Worm (Caenorhabditis elegans) whole organism, L3 larva: ENCODE results near the gene R08D7.5.

ENCODE experiments used
- R02D3.7 ChIP-seq: fragments of 150-350 bp; optimal IDR thresholded peaks from 2 replicates; lab custom pipeline; 2014; ENCODE audit warnings: missing biosample characterization, missing genetic modification characterization
- ZK546.5 ChIP-seq: sonication (generic microtip); optimal IDR thresholded peaks from 2 replicates; lab custom pipeline; 2017; ENCODE audit warnings: missing biosample characterization, missing genetic modification characterization
- aly-2 ChIP-seq: fragments of 150-350 bp; optimal IDR thresholded peaks from 2 replicates; lab custom pipeline; 2014; ENCODE audit warnings: missing biosample characterization, missing genetic modification characterization
- ceh-16 ChIP-seq: sonication (generic microtip); optimal IDR thresholded peaks from 2 replicates; lab custom pipeline; 2017; ENCODE audit warnings: missing biosample characterization, missing genetic modification characterization
- ceh-28 ChIP-seq: fragments of 150-350 bp; optimal IDR thresholded peaks from 2 replicates; lab custom pipeline; 2014; ENCODE audit warnings: missing biosample characterization, missing genetic modification reagents, missing genetic modification characterization
- ceh-82 ChIP-seq: fragments of 150-350 bp; optimal IDR thresholded peaks from 2 replicates; lab custom pipeline; 2014; ENCODE audit warnings: missing biosample characterization, missing genetic modification characterization
- ceh-9 ChIP-seq: sonication (generic microtip); optimal IDR thresholded peaks from 2 replicates; lab custom pipeline; 2018; ENCODE audit warnings: missing biosample characterization, missing genetic modification characterization
- daf-12 ChIP-seq: fragments of 150-350 bp; optimal IDR thresholded peaks from 2 replicates; lab custom pipeline; 2014; ENCODE audit warnings: missing biosample characterization, missing genetic modification reagents, missing genetic modification characterization
- egl-27 ChIP-seq: sonication (generic microtip); optimal IDR thresholded peaks from 4 replicates; lab custom pipeline; 2017; ENCODE audit warnings: missing biosample characterization, missing genetic modification reagents, missing genetic modification characterization
- elt-1 ChIP-seq: fragments of 150-350 bp; optimal IDR thresholded peaks from 2 replicates; lab custom pipeline; 2014; ENCODE audit warnings: missing biosample characterization, missing genetic modification characterization
- elt-2 ChIP-seq: sonication (generic microtip); optimal IDR thresholded peaks from 2 replicates; lab custom pipeline; 2016; ENCODE audit warnings: missing genetic modification reagents, mild to moderate bottlenecking, missing genetic modification characterization, missing compliant biosample characterization
- elt-3 ChIP-seq, 3 experiments: fragments of 150-350 bp in 1 of 3; sonication (generic microtip) in 2 of 3; optimal IDR thresholded peaks; 2 replicates in 2 of 3; 4 replicates in 1 of 3; lab custom pipeline; 2014 to 2017; ENCODE audit warnings: missing biosample characterization in 3 of 3, missing genetic modification characterization in 3 of 3
- eor-1 ChIP-seq, 2 experiments: fragments of 150-350 bp; optimal IDR thresholded peaks; 2 replicates each; lab custom pipeline; 2014 to 2018; ENCODE audit warnings: missing biosample characterization in 2 of 2, missing genetic modification characterization in 2 of 2
- fkh-10 ChIP-seq: sonication (generic microtip); optimal IDR thresholded peaks from 2 replicates; lab custom pipeline; 2017; ENCODE audit warnings: missing biosample characterization, missing genetic modification reagents, missing genetic modification characterization
- fkh-2 ChIP-seq: fragments of 150-350 bp; optimal IDR thresholded peaks from 2 replicates; lab custom pipeline; 2014; ENCODE audit warnings: missing biosample characterization, missing genetic modification reagents, missing genetic modification characterization
- fos-1 ChIP-seq: fragments of 150-350 bp; optimal IDR thresholded peaks from 2 replicates; lab custom pipeline; 2014; ENCODE audit warnings: missing biosample characterization, missing genetic modification characterization
- hmg-11 ChIP-seq: sonication (generic microtip); optimal IDR thresholded peaks from 2 replicates; lab custom pipeline; 2016; ENCODE audit warnings: missing genetic modification characterization, missing compliant biosample characterization
- jun-1 ChIP-seq: fragments of 150-350 bp; optimal IDR thresholded peaks from 2 replicates; lab custom pipeline; 2014; ENCODE audit warnings: missing biosample characterization, missing genetic modification reagents, missing genetic modification characterization
- lin-15B ChIP-seq: fragments of 150-350 bp; optimal IDR thresholded peaks from 2 replicates; lab custom pipeline; 2014; ENCODE audit warnings: missing biosample characterization, missing genetic modification characterization
- lin-39 ChIP-seq: fragments of 150-350 bp; optimal IDR thresholded peaks from 2 replicates; lab custom pipeline; 2018; ENCODE audit warnings: missing biosample characterization, missing genetic modification reagents, missing genetic modification characterization
- mdl-1 ChIP-seq: fragments of 150-350 bp; optimal IDR thresholded peaks from 2 replicates; lab custom pipeline; 2014; ENCODE audit warnings: missing biosample characterization, missing genetic modification characterization
- mml-1 ChIP-seq: fragments of 150-350 bp; sonication (generic microtip); optimal IDR thresholded peaks from 3 replicates; lab custom pipeline; 2014; ENCODE audit warnings: missing biosample characterization, missing genetic modification characterization
- nfya-1 ChIP-seq: sonication (generic microtip); optimal IDR thresholded peaks from 2 replicates; lab custom pipeline; 2017; ENCODE audit warnings: missing genetic modification characterization, mild to moderate bottlenecking, missing compliant biosample characterization, antibody characterized with exemption, moderate library complexity; ENCODE audit not compliant: insufficient read depth
- nhr-11 ChIP-seq: fragments of 150-350 bp; optimal IDR thresholded peaks from 2 replicates; lab custom pipeline; 2014; ENCODE audit warnings: missing biosample characterization, missing genetic modification characterization
- nhr-12 ChIP-seq: fragments of 150-350 bp; optimal IDR thresholded peaks from 2 replicates; lab custom pipeline; 2014; ENCODE audit warnings: missing biosample characterization, missing genetic modification characterization
- nhr-23 ChIP-seq: fragments of 150-350 bp; optimal IDR thresholded peaks from 2 replicates; lab custom pipeline; 2014; ENCODE audit warnings: missing biosample characterization, missing genetic modification reagents, missing genetic modification characterization
- nhr-237 ChIP-seq: fragments of 150-350 bp; optimal IDR thresholded peaks from 2 replicates; lab custom pipeline; 2014; ENCODE audit warnings: missing biosample characterization, missing genetic modification characterization
- nhr-25 ChIP-seq: sonication (generic microtip); optimal IDR thresholded peaks from 2 replicates; lab custom pipeline; 2017; ENCODE audit warnings: missing biosample characterization, missing genetic modification characterization
- nhr-43 ChIP-seq: sonication (generic microtip); optimal IDR thresholded peaks from 2 replicates; lab custom pipeline; 2016; ENCODE audit warnings: mild to moderate bottlenecking, missing genetic modification characterization, missing compliant biosample characterization; ENCODE audit not compliant: poor library complexity, severe bottlenecking
- nhr-67 ChIP-seq: fragments of 150-350 bp; optimal IDR thresholded peaks from 2 replicates; lab custom pipeline; 2014; ENCODE audit warnings: missing biosample characterization, missing genetic modification characterization
- nhr-76 ChIP-seq: fragments of 150-350 bp; sonication (generic microtip); optimal IDR thresholded peaks from 5 replicates; lab custom pipeline; 2014; ENCODE audit warnings: missing biosample characterization, missing genetic modification characterization
- nhr-77 ChIP-seq: fragments of 150-350 bp; optimal IDR thresholded peaks from 2 replicates; lab custom pipeline; 2014; ENCODE audit warnings: missing biosample characterization, missing genetic modification characterization
- pha-4 ChIP-seq: fragments of 150-350 bp; optimal IDR thresholded peaks from 2 replicates; lab custom pipeline; 2014; ENCODE audit warnings: missing biosample characterization, missing genetic modification reagents, missing genetic modification characterization
- pqm-1 ChIP-seq: fragments of 150-350 bp; optimal IDR thresholded peaks from 2 replicates; lab custom pipeline; 2017; ENCODE audit warnings: missing biosample characterization, missing genetic modification characterization, inconsistent platforms
- sea-2 ChIP-seq: fragments of 150-350 bp; sonication (generic microtip); optimal IDR thresholded peaks from 4 replicates; lab custom pipeline; 2014; ENCODE audit warnings: missing biosample characterization, missing genetic modification reagents, missing genetic modification characterization
- skn-1 ChIP-seq: fragments of 150-350 bp; optimal IDR thresholded peaks from 2 replicates; lab custom pipeline; 2014; ENCODE audit warnings: missing biosample characterization, missing genetic modification characterization
- snpc-4 ChIP-seq: fragments of 150-350 bp; optimal IDR thresholded peaks from 2 replicates; lab custom pipeline; 2014; ENCODE audit warnings: missing biosample characterization, missing genetic modification characterization
- tbx-2 ChIP-seq: sonication (generic microtip); optimal IDR thresholded peaks from 2 replicates; lab custom pipeline; 2016; ENCODE audit warnings: mild to moderate bottlenecking, missing genetic modification characterization, missing compliant biosample characterization
- unc-39 ChIP-seq: sonication (generic microtip); optimal IDR thresholded peaks from 4 replicates; lab custom pipeline; 2017; ENCODE audit warnings: missing biosample characterization, missing genetic modification characterization
- unc-62 ChIP-seq: fragments of 150-350 bp; sonication (generic microtip); optimal IDR thresholded peaks from 4 replicates; lab custom pipeline; 2014; ENCODE audit warnings: missing biosample characterization, missing genetic modification reagents, missing genetic modification characterization
- zag-1 ChIP-seq: fragments of 150-350 bp; optimal IDR thresholded peaks from 2 replicates; lab custom pipeline; 2014; ENCODE audit warnings: missing biosample characterization, missing genetic modification characterization
- ztf-11 ChIP-seq: fragments of 150-350 bp; optimal IDR thresholded peaks from 2 replicates; lab custom pipeline; 2014; ENCODE audit warnings: missing biosample characterization, missing genetic modification characterization
- ztf-4 ChIP-seq: fragments of 150-350 bp; optimal IDR thresholded peaks from 2 replicates; lab custom pipeline; 2014; ENCODE audit warnings: missing biosample characterization, missing genetic modification characterization

Gene R08D7.5

DNA sequence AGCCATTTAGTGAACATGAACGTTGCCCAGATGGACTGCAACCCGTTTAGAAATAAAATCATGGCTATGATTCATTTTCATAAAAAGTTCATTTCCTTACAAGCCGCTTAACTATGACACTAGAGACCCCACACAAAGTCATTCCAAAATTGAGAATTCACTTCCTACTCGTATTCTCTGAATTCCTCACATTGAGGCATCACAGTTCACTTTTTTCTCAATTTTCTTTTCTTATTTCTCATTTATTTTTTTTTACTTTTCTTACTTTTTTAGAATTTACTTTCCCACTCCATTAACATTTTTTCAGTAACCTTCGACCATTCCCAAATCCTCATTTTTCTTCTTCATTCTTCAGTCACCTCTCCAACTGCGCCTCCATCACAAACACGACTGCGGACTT, 29.6 kb upstream of the R08D7.5 start, which contains the start of gene dhrr-1:
TSS of gene dhrr-1 (plus strand) at position 301 of the 400 bp plus-strand sequence.
- no peak for TF ChIP-seq nhr-43
- TF ChIP-seq, all 47 proteins: peak for 0

DNA sequence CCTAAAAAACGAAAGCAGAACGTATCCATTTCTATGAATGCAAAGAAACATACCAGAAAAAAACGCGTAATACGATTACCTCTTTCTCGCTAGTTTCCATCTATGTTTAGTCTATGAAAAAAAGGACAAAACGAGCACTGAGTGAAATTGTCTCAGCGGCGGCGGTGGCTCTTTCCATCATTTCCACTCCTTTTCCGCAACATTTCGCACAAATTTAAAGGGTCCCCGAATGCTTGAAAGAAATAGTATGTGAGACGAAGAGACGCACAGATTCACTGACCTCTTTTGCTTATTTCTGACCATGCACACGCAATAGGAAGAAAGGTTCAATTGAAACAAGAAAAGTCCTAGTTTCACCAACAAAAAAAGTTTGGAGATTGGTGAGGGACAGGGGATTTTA, 27.6 kb upstream of the R08D7.5 start:
- TF ChIP-seq eor-1 (tag; optimal IDR thresholded peaks at IDR 0.05; lab: Kevin White, UChicago), result no peak
- no peak for TF ChIP-seq nhr-237
- no peak for TF ChIP-seq elt-1 (tag; lab: Kevin White, UChicago)
- TF ChIP-seq nfya-1 (tag; lab: Kevin White, UChicago), result no peak
- no peak for TF ChIP-seq ceh-28 (tag; lab: Kevin White, UChicago)
- TF ChIP-seq ceh-82 (tag; lab: Kevin White, UChicago), result no peak
- no peak for TF ChIP-seq fos-1 (tag; lab: Kevin White, UChicago)
- no peak for TF ChIP-seq nhr-77
- no peak for TF ChIP-seq nhr-67 (tag; lab: Kevin White, UChicago)
- no peak for TF ChIP-seq fkh-10
- TF ChIP-seq nhr-12 (tag; lab: Kevin White, UChicago), result no peak
- no peak for TF ChIP-seq nhr-11 (tag; lab: Kevin White, UChicago)
- no peak for TF ChIP-seq elt-2 (tag; lab: Kevin White, UChicago)
- TF ChIP-seq R02D3.7 (tag; lab: Kevin White, UChicago), result no peak
- no peak for TF ChIP-seq ceh-9
- no peak for TF ChIP-seq unc-39 (tag; lab: Kevin White, UChicago)

DNA sequence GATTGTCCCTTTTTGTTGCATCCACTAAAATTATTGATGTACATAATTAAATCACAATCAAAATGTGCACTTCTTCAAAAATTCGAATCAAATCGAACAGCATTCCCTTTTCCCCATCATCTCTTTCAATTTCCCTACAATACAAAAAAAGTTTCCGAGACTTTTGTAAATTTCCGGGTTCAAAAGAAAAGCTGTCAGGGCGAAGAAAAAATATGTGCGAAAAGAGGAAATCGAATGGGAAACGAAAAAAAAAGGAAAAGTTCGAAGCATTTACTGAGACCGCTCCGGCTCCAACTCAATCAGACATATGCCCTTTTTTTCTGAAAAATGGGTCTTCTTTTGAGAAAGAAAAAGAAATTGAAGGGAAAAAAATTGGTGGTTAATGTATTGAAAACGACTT, 24.8 kb upstream of the R08D7.5 start:
- TF ChIP-seq fkh-10 (peak; percentile 56), skn-1 (tag; lab: Kevin White, UChicago) (no peak)

DNA sequence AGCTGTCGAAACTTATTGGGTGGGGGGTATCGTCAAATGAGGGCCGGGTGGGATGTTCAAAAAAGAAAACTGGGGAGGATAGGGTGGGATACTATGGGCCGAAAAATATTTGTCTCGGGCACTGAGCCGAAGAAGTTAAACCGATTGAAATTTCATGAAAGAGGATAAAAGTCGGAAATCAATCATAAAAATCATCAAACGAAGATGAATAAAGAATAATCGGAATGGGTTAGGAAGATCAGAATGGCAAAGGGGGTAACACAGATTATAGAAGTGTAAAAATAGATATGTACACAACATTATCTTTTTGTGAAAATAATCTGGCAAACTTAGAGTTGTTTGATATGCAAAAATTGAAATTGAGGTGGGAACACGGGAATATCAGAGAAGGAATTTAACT, 18.4 kb upstream of the R08D7.5 start:
- no peak for TF ChIP-seq ztf-4 (tag; lab: Kevin White, UChicago)
- no peak for TF ChIP-seq sea-2 (GFP tag; lab: Kevin White, UChicago)
- no peak for TF ChIP-seq pqm-1 (tag; lab: Kevin White, UChicago)
- no peak for TF ChIP-seq ceh-9
- no peak for TF ChIP-seq fkh-2 (tag; lab: Kevin White, UChicago)
- no peak for TF ChIP-seq nhr-11 (tag; lab: Kevin White, UChicago)
- TF ChIP-seq aly-2 (tag; lab: Kevin White, UChicago), result no peak
- no peak for TF ChIP-seq egl-27 (tag; lab: Kevin White, UChicago)
- TF ChIP-seq hmg-11 (tag; lab: Kevin White, UChicago), result no peak
- TF ChIP-seq ceh-16 (tag; lab: Kevin White, UChicago), result no peak
- TF ChIP-seq nhr-43, result no peak
- no peak for TF ChIP-seq snpc-4 (tag; lab: Kevin White, UChicago)
- no peak for TF ChIP-seq ceh-82 (tag; lab: Kevin White, UChicago)
- no peak for TF ChIP-seq nhr-77
- no peak for TF ChIP-seq mml-1
- TF ChIP-seq fos-1 (tag; lab: Kevin White, UChicago), result no peak
- no peak for TF ChIP-seq fkh-10
- TF ChIP-seq zag-1 (tag; lab: Kevin White, UChicago), result no peak
- no peak for TF ChIP-seq mdl-1

DNA sequence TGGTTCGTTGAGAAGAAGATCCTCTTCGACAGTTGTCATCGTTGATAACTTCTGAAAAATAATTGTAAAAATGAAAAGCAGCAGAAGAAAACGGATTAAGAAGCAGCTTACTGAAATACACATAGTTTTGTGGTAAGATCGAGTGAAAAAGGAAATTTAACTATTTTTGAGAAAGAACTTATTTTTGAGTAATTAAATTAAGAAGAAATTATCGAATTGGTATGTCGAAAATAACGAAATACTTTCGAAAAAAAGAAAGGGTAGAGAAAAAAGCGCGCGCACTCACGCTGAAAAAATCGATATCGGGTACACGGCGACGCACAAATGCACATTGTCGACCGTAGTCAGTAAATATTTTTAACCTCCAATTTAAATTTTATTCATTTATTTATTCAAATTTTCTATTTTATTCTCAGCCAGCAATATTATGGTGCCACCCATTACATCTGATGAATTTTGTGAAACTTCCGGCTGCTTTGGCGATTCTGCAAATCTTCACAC, 17.7 kb upstream of the R08D7.5 start, which contains the start of the genes ZK643.5 and ZK643.2:
TSS of gene ZK643.5 (minus strand) at position 51 of the 501 bp plus-strand sequence.
TSS of gene ZK643.2 (plus strand) at position 395 of the 501 bp plus-strand sequence.
- no peak for TF ChIP-seq ztf-11 (tag; lab: Kevin White, UChicago)
- no peak for TF ChIP-seq nhr-77
- no peak for TF ChIP-seq elt-3 (tag; optimal IDR thresholded peaks at IDR 0.05; lab: Kevin White, UChicago)
- TF ChIP-seq ceh-16 (tag; lab: Kevin White, UChicago), result no peak
- TF ChIP-seq mml-1, result no peak
- TF ChIP-seq nhr-25, result no peak
- TF ChIP-seq eor-1 (tag; optimal IDR thresholded peaks at IDR 0.05; lab: Kevin White, UChicago), result no peak
- TF ChIP-seq nhr-23, result no peak
- TF ChIP-seq ceh-82 (tag; lab: Kevin White, UChicago), result peak; percentile 11
- no peak for TF ChIP-seq nhr-67 (tag; lab: Kevin White, UChicago)
- TF ChIP-seq pha-4 (tag; lab: Kevin White, UChicago), result peak; percentile 84
- no peak for TF ChIP-seq zag-1 (tag; lab: Kevin White, UChicago)
- no peak for TF ChIP-seq nhr-76
- peak; percentile 48 for TF ChIP-seq lin-15B (tag; lab: Kevin White, UChicago)
- no peak for TF ChIP-seq aly-2 (tag; lab: Kevin White, UChicago)
- no peak for TF ChIP-seq daf-12 (tag; lab: Kevin White, UChicago)
- no peak for TF ChIP-seq mdl-1
- TF ChIP-seq elt-2 (tag; lab: Kevin White, UChicago), result peak; percentile 14
- TF ChIP-seq jun-1 (tag; lab: Kevin White, UChicago), result no peak
- TF ChIP-seq skn-1 (tag; lab: Kevin White, UChicago), result no peak
- TF ChIP-seq ceh-28 (tag; lab: Kevin White, UChicago), result peak; percentile 95
- no peak for TF ChIP-seq nhr-12 (tag; lab: Kevin White, UChicago)
- peak; percentile 86 for TF ChIP-seq nfya-1 (tag; lab: Kevin White, UChicago)
- no peak for TF ChIP-seq tbx-2
- no peak for TF ChIP-seq nhr-43
- no peak for TF ChIP-seq ZK546.5 (tag; lab: Kevin White, UChicago)
- no peak for TF ChIP-seq elt-1 (tag; lab: Kevin White, UChicago)
- TF ChIP-seq snpc-4 (tag; lab: Kevin White, UChicago), result peak; percentile 38
- TF ChIP-seq unc-62 (GFP tag; lab: Kevin White, UChicago), result no peak
- no peak for TF ChIP-seq egl-27 (tag; lab: Kevin White, UChicago)
- no peak for TF ChIP-seq lin-39 (tag; lab: Kevin White, UChicago)
- TF ChIP-seq fkh-10, result no peak
